Fruit fly (Drosophila melanogaster) whole organism, embryonic: ENCODE data around the gene Vm32E.

Source experiments
- Bgb ChIP-seq: fragments of 200-800 bp; sonication (Bioruptor generic); IDR thresholded peaks from 2 replicates; pipeline ENCODE4 v1.3.6; 2022; ENCODE audit warnings: missing biosample characterization, missing genetic modification characterization; ENCODE audit not compliant: partially characterized antibody
- CG10366 ChIP-seq: fragments of 200-800 bp; sonication (Bioruptor generic); IDR thresholded peaks from 2 replicates; pipeline ENCODE4 v1.3.6; 2022; ENCODE audit warnings: missing biosample characterization, missing genetic modification characterization
- CG11456 ChIP-seq: fragments of 200-800 bp; sonication (Bioruptor generic); IDR thresholded peaks from 3 replicates; pipeline ENCODE4 v1.3.6; 2022; ENCODE audit warnings: missing biosample characterization, missing genetic modification characterization
- CG12155 ChIP-seq: fragments of 200-800 bp; sonication (Bioruptor generic); optimal IDR thresholded peaks from 3 replicates; lab custom pipeline; 2016; ENCODE audit warnings: missing biosample characterization, missing genetic modification characterization
- CG12391 ChIP-seq: fragments of 200-800 bp; sonication (Bioruptor generic); optimal IDR thresholded peaks from 3 replicates; lab custom pipeline; 2018; ENCODE audit warnings: missing biosample characterization, mild to moderate bottlenecking, missing genetic modification characterization, moderate library complexity
- CG12769 ChIP-seq: fragments of 200-800 bp; sonication (Bioruptor generic); optimal IDR thresholded peaks from 2 replicates; lab custom pipeline; 2019; ENCODE audit warnings: missing biosample characterization, mild to moderate bottlenecking, missing genetic modification characterization, moderate library complexity
- CG13296 ChIP-seq: fragments of 200-800 bp; sonication (Bioruptor generic); optimal IDR thresholded peaks from 3 replicates; lab custom pipeline; 2018; ENCODE audit warnings: missing biosample characterization, mild to moderate bottlenecking, missing genetic modification characterization
- CG15073 ChIP-seq: fragments of 200-800 bp; sonication (Bioruptor generic); optimal IDR thresholded peaks from 2 replicates; lab custom pipeline; 2016; ENCODE audit warnings: missing biosample characterization, missing genetic modification characterization
- CG15479 ChIP-seq: fragments of 200-800 bp; sonication (Bioruptor generic); optimal IDR thresholded peaks from 3 replicates; lab custom pipeline; 2019; ENCODE audit warnings: missing biosample characterization, mild to moderate bottlenecking, missing genetic modification characterization, moderate library complexity
- CG15696 ChIP-seq: fragments of 200-800 bp; sonication (Bioruptor generic); optimal IDR thresholded peaks from 2 replicates; lab custom pipeline; 2019; ENCODE audit warnings: missing biosample characterization, mild to moderate bottlenecking, missing genetic modification characterization, moderate library complexity
- CG2202 ChIP-seq: fragments of 200-800 bp; sonication (Bioruptor generic); optimal IDR thresholded peaks from 2 replicates; lab custom pipeline; 2018; ENCODE audit warnings: missing biosample characterization, mild to moderate bottlenecking, missing genetic modification characterization
- CG2875 ChIP-seq: fragments of 200-800 bp; sonication (Bioruptor generic); optimal IDR thresholded peaks from 2 replicates; lab custom pipeline; 2017; ENCODE audit warnings: missing biosample characterization, mild to moderate bottlenecking, missing genetic modification characterization, missing genetic modification reagents
- CG3847 ChIP-seq: fragments of 200-800 bp; sonication (Bioruptor generic); IDR thresholded peaks from 2 replicates; pipeline ENCODE4 v1.3.6; 2022; ENCODE audit warnings: missing biosample characterization, missing genetic modification characterization
- CG4360 ChIP-seq: fragments of 200-800 bp; sonication (Bioruptor generic); IDR thresholded peaks from 2 replicates; pipeline ENCODE4 v1.3.6; 2022; ENCODE audit warnings: missing biosample characterization, missing genetic modification characterization
- CG7963 ChIP-seq: fragments of 200-800 bp; sonication (Bioruptor generic); IDR thresholded peaks from 3 replicates; pipeline ENCODE4 v1.3.6; 2022; ENCODE audit warnings: missing biosample characterization, missing genetic modification characterization; ENCODE audit not compliant: partially characterized antibody
- Doc3 ChIP-seq: fragments of 200-800 bp; sonication (Bioruptor generic); IDR thresholded peaks from 3 replicates; pipeline ENCODE4 v1.3.6; 2022; ENCODE audit warnings: missing biosample characterization, missing genetic modification characterization; ENCODE audit not compliant: partially characterized antibody
- Drgx ChIP-seq: fragments of 200-800 bp; sonication (Bioruptor generic); IDR thresholded peaks from 2 replicates; pipeline ENCODE4 v1.3.6; 2022; ENCODE audit warnings: missing biosample characterization, missing genetic modification characterization
- ERR ChIP-seq: fragments of 200-800 bp; sonication (Bioruptor generic); optimal IDR thresholded peaks from 2 replicates; lab custom pipeline; 2016; ENCODE audit warnings: missing biosample characterization, missing genetic modification characterization
- Hmr ChIP-seq: fragments of 200-800 bp; sonication (Bioruptor generic); optimal IDR thresholded peaks from 3 replicates; lab custom pipeline; 2017; ENCODE audit warnings: mild to moderate bottlenecking, missing biosample characterization, missing genetic modification reagents, missing genetic modification characterization
- Med ChIP-seq: fragments of 200-800 bp; sonication (Bioruptor generic); peaks from one replicate; lab custom pipeline; 2016; ENCODE audit warnings: missing biosample characterization, missing genetic modification characterization, mild to moderate bottlenecking, inconsistent platforms, moderate library complexity
- Ptx1 ChIP-seq: fragments of 200-800 bp; sonication (Bioruptor generic); IDR thresholded peaks from 2 replicates; pipeline ENCODE4 v1.3.6; 2022; ENCODE audit warnings: missing biosample characterization, missing genetic modification characterization
- Side ChIP-seq: fragments of 200-800 bp; sonication (Bioruptor generic); optimal IDR thresholded peaks from 2 replicates; lab custom pipeline; 2016; ENCODE audit warnings: missing biosample characterization, missing genetic modification characterization
- YL-1 ChIP-seq: fragments of 200-800 bp; sonication (Bioruptor generic); optimal IDR thresholded peaks from 3 replicates; lab custom pipeline; 2017; ENCODE audit warnings: missing biosample characterization, mild to moderate bottlenecking, missing genetic modification characterization
- ab ChIP-seq: fragments of 200-800 bp; sonication (Bioruptor generic); optimal IDR thresholded peaks from 2 replicates; lab custom pipeline; 2016; ENCODE audit warnings: missing biosample characterization, missing genetic modification characterization
- al ChIP-seq: fragments of 200-800 bp; sonication (Bioruptor generic); IDR thresholded peaks from 2 replicates; pipeline ENCODE4 v1.3.6; 2022; ENCODE audit warnings: missing biosample characterization, missing genetic modification characterization
- br ChIP-seq: fragments of >200 bp; optimal IDR thresholded peaks from 2 replicates; lab custom pipeline; 2017
- cg ChIP-seq: fragments of 200-800 bp; sonication (Bioruptor generic); optimal IDR thresholded peaks from 3 replicates; lab custom pipeline; 2019; ENCODE audit warnings: missing biosample characterization, mild to moderate bottlenecking, missing genetic modification characterization, moderate library complexity
- chinmo ChIP-seq: fragments of 200-800 bp; sonication (Bioruptor generic); IDR thresholded peaks from 4 replicates; pipeline ENCODE4 v1.3.6; 2022; ENCODE audit warnings: missing biosample characterization, missing genetic modification characterization; ENCODE audit not compliant: partially characterized antibody
- corto ChIP-seq: fragments of 200-800 bp; sonication (Bioruptor generic); optimal IDR thresholded peaks from 2 replicates; lab custom pipeline; 2016; ENCODE audit warnings: missing biosample characterization, mild to moderate bottlenecking, missing genetic modification characterization, moderate library complexity
- ewg ChIP-seq: fragments of 200-800 bp; sonication (Bioruptor generic); optimal IDR thresholded peaks from 3 replicates; lab custom pipeline; 2017; ENCODE audit warnings: mild to moderate bottlenecking, missing biosample characterization, missing genetic modification reagents, missing genetic modification characterization
- ftz-f1 ChIP-seq: fragments of 200-800 bp; sonication (Bioruptor generic); optimal IDR thresholded peaks from 2 replicates; lab custom pipeline; 2016; ENCODE audit warnings: missing biosample characterization, missing genetic modification characterization
- gro ChIP-seq: fragments of 200-800 bp; sonication (Bioruptor generic); optimal IDR thresholded peaks from 2 replicates; lab custom pipeline; 2016; ENCODE audit warnings: missing biosample characterization, missing genetic modification characterization
- kay ChIP-seq: fragments of 200-800 bp; sonication (Bioruptor generic); optimal IDR thresholded peaks from 2 replicates; lab custom pipeline; 2016; ENCODE audit warnings: missing biosample characterization, missing genetic modification characterization
- ken ChIP-seq: fragments of 200-800 bp; sonication (Bioruptor generic); IDR thresholded peaks from 3 replicates; pipeline ENCODE4 v1.3.6; 2022; ENCODE audit warnings: missing biosample characterization, missing genetic modification characterization
- lov ChIP-seq, 2 experiments: fragments of 200-800 bp in 1 of 2; fragments of >200 bp in 1 of 2; sonication (Bioruptor generic) in 1 of 2; IDR thresholded peaks in 1 of 2; optimal IDR thresholded peaks in 1 of 2; 2 replicates in 1 of 2; 3 replicates in 1 of 2; pipeline versions ENCODE4 v1.3.6 to Lab custom; 2017 to 2022; ENCODE audit warnings: missing biosample characterization in 1 of 2, missing genetic modification characterization in 1 of 2
- mld ChIP-seq: fragments of 200-800 bp; sonication (Bioruptor generic); IDR thresholded peaks from 3 replicates; pipeline ENCODE4 v1.3.6; 2022; ENCODE audit warnings: missing biosample characterization, missing genetic modification characterization; ENCODE audit not compliant: partially characterized antibody
- nerfin-2 ChIP-seq: fragments of 200-800 bp; sonication (Bioruptor generic); IDR thresholded peaks from 2 replicates; pipeline ENCODE4 v1.3.6; 2022; ENCODE audit warnings: missing biosample characterization, missing genetic modification characterization; ENCODE audit not compliant: partially characterized antibody
- nmo ChIP-seq: fragments of 200-800 bp; sonication (Bioruptor generic); optimal IDR thresholded peaks from 2 replicates; lab custom pipeline; 2018; ENCODE audit warnings: missing biosample characterization, mild to moderate bottlenecking, missing genetic modification characterization, moderate library complexity
- nom ChIP-seq: fragments of 200-800 bp; sonication (Bioruptor generic); optimal IDR thresholded peaks from 2 replicates; lab custom pipeline; 2017; ENCODE audit warnings: missing biosample characterization, missing genetic modification characterization, mild to moderate bottlenecking, moderate library complexity, missing genetic modification reagents
- otp ChIP-seq: fragments of 200-800 bp; sonication (Bioruptor generic); IDR thresholded peaks from 3 replicates; pipeline ENCODE4, ENCODE4 v1.3.6; 2022; ENCODE audit warnings: missing biosample characterization, missing genetic modification characterization
- scrt ChIP-seq: fragments of 200-800 bp; sonication (Bioruptor generic); optimal IDR thresholded peaks from 2 replicates; lab custom pipeline; 2018; ENCODE audit warnings: missing biosample characterization, mild to moderate bottlenecking, missing genetic modification characterization, moderate library complexity
- sens ChIP-seq: fragments of 200-800 bp; sonication (Bioruptor generic); peaks from one replicate; lab custom pipeline; 2016; ENCODE audit warnings: missing biosample characterization, missing genetic modification characterization
- vvl ChIP-seq: fragments of 200-800 bp; sonication (Bioruptor generic); IDR thresholded peaks from 2 replicates; pipeline ENCODE4 v1.3.6; 2022; ENCODE audit warnings: missing biosample characterization, missing genetic modification characterization
- z ChIP-seq: fragments of 200-800 bp; sonication (Bioruptor generic); IDR thresholded peaks from 3 replicates; pipeline ENCODE4 v1.3.6; 2022; ENCODE audit warnings: missing biosample characterization, missing genetic modification characterization

The Vm32E gene

dm6 chr2L:11178334-11178733 lies 6.9 kb upstream of the Vm32E start:
- TF ChIP-seq CG2202 (tag; lab: Kevin White, UChicago) (no peak), nerfin-2 (GFP tag; lab: Robert Waterston, UW) (0 out of 2 replicates have a peak, but pooled peaks have one; percentile 14), CG3847 (GFP tag; lab: Robert Waterston, UW) (0 out of 2 replicates have a peak, but pooled peaks have one; percentile 4)

DNA sequence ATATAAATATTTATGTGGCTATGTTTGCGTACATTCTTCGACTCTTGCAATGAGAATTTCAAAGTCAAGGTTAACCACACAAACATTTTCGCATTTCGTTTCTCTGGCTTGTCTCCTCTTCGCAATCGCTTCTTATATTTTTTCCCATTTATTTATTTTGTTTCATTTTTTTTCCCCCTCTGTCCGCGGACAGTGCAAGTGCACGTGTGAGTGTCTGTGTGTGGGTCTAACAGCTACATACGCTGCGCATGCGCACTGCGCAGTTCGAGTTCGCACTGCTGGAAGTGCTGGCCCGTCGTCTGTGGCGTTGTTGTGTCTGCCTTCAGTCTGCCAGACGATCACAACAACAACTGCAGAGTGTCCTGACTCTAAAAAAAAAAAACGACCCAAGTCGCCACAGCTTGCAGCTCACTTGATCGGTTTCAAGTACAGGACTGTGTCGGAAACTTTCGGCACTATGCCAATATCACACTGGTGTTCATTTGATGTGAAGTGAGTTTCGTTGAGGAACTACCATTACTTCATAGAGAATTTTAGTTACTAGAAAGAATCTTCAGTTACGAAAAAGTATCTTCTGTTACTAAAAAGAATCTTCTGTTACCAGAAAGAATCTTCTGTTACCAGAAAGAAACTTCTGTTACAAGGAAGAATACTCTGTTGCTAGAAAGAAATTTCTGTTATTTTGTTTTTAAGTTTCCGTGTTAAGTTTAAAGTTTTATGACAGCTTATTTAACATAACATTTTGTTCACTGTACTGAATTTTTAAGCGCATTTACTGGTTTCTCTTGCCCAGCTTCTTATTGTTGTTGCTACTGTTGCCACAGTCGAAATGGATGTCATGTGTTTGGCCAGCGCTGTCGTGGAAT lies 4.2 kb upstream of the Vm32E start:
- TF ChIP-seq Drgx (GFP tag; lab: Robert Waterston, UW), result peak; percentile 44
- TF ChIP-seq cg (GFP tag; lab: Kevin White, UChicago), result peak; percentile 2
- TF ChIP-seq corto (GFP tag; lab: Kevin White, UChicago), result peak; percentile 8
- peak; percentile 11 for TF ChIP-seq sens (GFP tag; lab: Kevin White, UChicago)
- no peak for TF ChIP-seq CG12391 (tag; lab: Kevin White, UChicago)
- TF ChIP-seq lov (optimal IDR thresholded peaks at IDR 0.05; lab: Kevin White, UChicago), result no peak
- TF ChIP-seq lov (GFP tag; IDR thresholded peaks at IDR 0.05; lab: Robert Waterston, UW), result 0 out of 3 replicates have a peak, but pooled peaks have one; percentile 21
- TF ChIP-seq scrt, result no peak
- TF ChIP-seq nom (GFP tag; lab: Kevin White, UChicago), result peak; percentile 41
- TF ChIP-seq ewg (GFP tag; lab: Kevin White, UChicago), result peak; percentile 9
- peak; percentile 57; the same call in 1 of the 2 replicates for TF ChIP-seq CG4360 (GFP tag; lab: Robert Waterston, UW)
- 0 out of 3 replicates have a peak, but pooled peaks have one; percentile 6 for TF ChIP-seq mld (GFP tag; lab: Robert Waterston, UW)
- TF ChIP-seq Side (GFP tag; lab: Kevin White, UChicago), result no peak
- TF ChIP-seq, all 482 proteins: peak for 9

dm6 chr2L:11170549-11170948 lies 916 bp downstream of the Vm32E start:
- no peak for TF ChIP-seq ab
- no peak for TF ChIP-seq mld (GFP tag; lab: Robert Waterston, UW)
- TF ChIP-seq gro (GFP tag; lab: Kevin White, UChicago), result no peak
- no peak for TF ChIP-seq al (GFP tag; lab: Robert Waterston, UW)
- no peak for TF ChIP-seq CG13296
- TF ChIP-seq Ptx1 (GFP tag; lab: Robert Waterston, UW), result no peak
- no peak for TF ChIP-seq Doc3 (GFP tag; lab: Robert Waterston, UW)
- no peak for TF ChIP-seq vvl
- TF ChIP-seq YL-1 (GFP tag; lab: Kevin White, UChicago), result no peak
- TF ChIP-seq CG10366, result no peak
- TF ChIP-seq ken (GFP tag; lab: Robert Waterston, UW), result no peak
- TF ChIP-seq CG12769 (tag; lab: Kevin White, UChicago), result peak; percentile 82
- no peak for TF ChIP-seq kay
- TF ChIP-seq CG15479 (GFP tag; lab: Kevin White, UChicago), result no peak
- no peak for TF ChIP-seq br
- 0 out of 4 replicates have a peak, but pooled peaks have one; percentile 51 for TF ChIP-seq chinmo (GFP tag; lab: Robert Waterston, UW)
- 0 out of 3 replicates have a peak, but pooled peaks have one; percentile 43 for TF ChIP-seq CG11456 (GFP tag; lab: Robert Waterston, UW)
- no peak for TF ChIP-seq CG7963 (GFP tag; lab: Robert Waterston, UW)
- TF ChIP-seq CG15073 (GFP tag; lab: Kevin White, UChicago), result no peak
- no peak for TF ChIP-seq Hmr (GFP tag; lab: Kevin White, UChicago)
- no peak for TF ChIP-seq CG2875 (GFP tag; lab: Kevin White, UChicago)
- TF ChIP-seq otp (GFP tag; lab: Robert Waterston, UW), result no peak
- no peak for TF ChIP-seq CG12155
- TF ChIP-seq nmo (GFP tag; lab: Kevin White, UChicago), result no peak
- no peak for TF ChIP-seq CG15696 (tag; lab: Kevin White, UChicago)
- no peak for TF ChIP-seq ERR (GFP tag; lab: Kevin White, UChicago)
- TF ChIP-seq Bgb (GFP tag; lab: Robert Waterston, UW), result no peak
- TF ChIP-seq Med (GFP tag; lab: Kevin White, UChicago), result peak; percentile 60
- TF ChIP-seq z (GFP tag; lab: Robert Waterston, UW), result no peak
- TF ChIP-seq ftz-f1 (GFP tag; lab: Kevin White, UChicago), result no peak
